Fruit fly (Drosophila melanogaster): ENCODE measurements around the gene CG46525.

Gene CG46525

DNA sequence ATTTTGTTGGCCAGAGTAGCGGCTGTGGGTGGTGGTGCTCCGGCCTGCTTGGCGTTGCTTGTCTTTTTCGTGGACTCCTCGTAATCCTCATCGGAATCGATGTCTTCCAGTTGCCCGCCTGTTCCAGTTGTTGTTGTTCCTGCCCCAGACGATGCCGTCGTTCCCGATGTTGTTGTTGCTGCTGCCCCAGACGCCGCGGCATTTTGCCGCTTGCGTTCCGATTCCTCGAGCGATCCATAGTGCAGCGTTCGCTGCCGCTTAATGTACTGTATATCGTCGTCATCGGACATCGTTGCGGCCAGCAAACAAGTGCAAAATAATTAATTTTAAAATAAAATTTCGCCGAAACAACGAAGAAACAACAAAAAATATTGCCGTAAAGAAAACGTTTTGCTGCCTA lies 38.5 kb downstream of the CG46525 start (continued):
- no peak for TF ChIP-seq CG10462 (GFP tag; optimal IDR thresholded peaks at IDR 0.05)
- TF ChIP-seq pfk (GFP tag; optimal IDR thresholded peaks at IDR 0.05): peak; percentile 74
- TF ChIP-seq inv (GFP tag; IDR thresholded peaks at IDR 0.05; ENCODE audit: partially characterized antibody): no peak
- no peak for TF ChIP-seq CG8765 (GFP tag; IDR thresholded peaks at IDR 0.05)
- TF ChIP-seq CG34422 (GFP tag; IDR thresholded peaks at IDR 0.05): peak; percentile 75; the same call in 1 of the 3 replicates
- TF ChIP-seq CG4820 (GFP tag; optimal IDR thresholded peaks at IDR 0.05): no peak
- TF ChIP-seq CG31365 (tag; optimal IDR thresholded peaks at IDR 0.05): no peak
- TF ChIP-seq CG8290 (GFP tag; optimal IDR thresholded peaks at IDR 0.05): no peak
- TF ChIP-seq CG8290 (tag; optimal IDR thresholded peaks at IDR 0.05): no peak
- TF ChIP-seq CG2199 (GFP tag; IDR thresholded peaks at IDR 0.05): no peak
- TF ChIP-seq MBD-R2 (GFP tag; IDR thresholded peaks at IDR 0.05): peak; percentile 75
- TF ChIP-seq CG3065 (GFP tag; optimal IDR thresholded peaks at IDR 0.05): no peak
- no peak for TF ChIP-seq wdn (GFP tag; IDR thresholded peaks at IDR 0.05)
- no peak for TF ChIP-seq CG2875 (GFP tag; optimal IDR thresholded peaks at IDR 0.05)
- no peak for TF ChIP-seq zfh1 (GFP tag; IDR thresholded peaks at IDR 0.05)

DNA sequence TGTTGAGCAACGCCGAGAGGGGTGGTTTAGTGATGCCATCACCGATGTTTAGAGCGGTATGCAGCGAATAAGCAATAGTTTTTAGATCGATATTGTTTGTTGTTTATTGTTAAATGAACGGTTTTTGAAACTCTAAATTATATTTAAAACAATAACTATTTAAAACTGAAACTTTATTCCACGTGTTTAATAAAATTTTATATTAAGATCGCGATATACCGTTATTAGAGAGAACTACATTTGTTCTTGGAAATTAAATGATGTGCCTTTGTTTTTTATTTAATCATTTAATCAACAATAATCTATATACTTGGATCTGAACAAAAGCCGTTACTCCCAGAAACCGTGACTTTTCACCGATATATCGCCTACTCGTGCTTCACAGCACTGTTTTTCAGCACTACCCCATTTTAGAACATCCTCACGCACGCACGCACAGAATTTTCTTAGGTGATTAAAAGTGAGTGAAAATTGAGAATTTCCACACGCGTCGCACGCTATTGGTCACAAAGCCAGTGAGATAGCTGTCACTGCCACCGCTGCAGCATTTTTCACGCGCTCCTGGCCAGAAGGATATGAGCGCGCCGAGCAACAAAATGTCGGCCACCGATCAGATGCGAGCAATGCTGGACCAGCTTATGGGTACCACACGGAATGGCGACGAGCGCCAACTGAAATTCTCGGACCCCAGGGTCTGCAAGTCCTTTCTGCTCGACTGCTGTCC lies 39.0 kb downstream of the CG46525 start, which contains the start of the genes U4-U6-60K and CG7564:
TSS of gene U4-U6-60K (minus strand) at position 20 of the 724 bp plus-strand sequence.
TSS of gene CG7564 (plus strand) at position 406 of the 724 bp plus-strand sequence.
- TF ChIP-seq kay (GFP tag; optimal IDR thresholded peaks at IDR 0.05): peak; percentile 70
- TF ChIP-seq ftz-f1 (GFP tag; optimal IDR thresholded peaks at IDR 0.05): no peak
- TF ChIP-seq ham (GFP tag; IDR thresholded peaks at IDR 0.05): no peak
- peak; percentile 73 for TF ChIP-seq Meics (GFP tag; optimal IDR thresholded peaks at IDR 0.05)
- no peak for TF ChIP-seq chm (GFP tag; IDR thresholded peaks at IDR 0.05)
- TF ChIP-seq bigmax (GFP tag; optimal IDR thresholded peaks at IDR 0.05): no peak
- peak; percentile 38 for TF ChIP-seq Atf3 (GFP tag; optimal IDR thresholded peaks at IDR 0.05)
- no peak for TF ChIP-seq gsb-n (tag; optimal IDR thresholded peaks at IDR 0.05)
- peak; percentile 79 for TF ChIP-seq phol (tag; optimal IDR thresholded peaks at IDR 0.05)
- peak; percentile 76 for TF ChIP-seq CG32532 (GFP tag; IDR thresholded peaks at IDR 0.05)
- peak; percentile 98 for TF ChIP-seq CG42726 (GFP tag; IDR thresholded peaks at IDR 0.05; ENCODE audit: partially characterized antibody)
- no peak for TF ChIP-seq Dp (GFP tag; optimal IDR thresholded peaks at IDR 0.05)
- peak; percentile 56 for TF ChIP-seq Elba2 (GFP tag; optimal IDR thresholded peaks at IDR 0.05)
- TF ChIP-seq tio (GFP tag; optimal IDR thresholded peaks at IDR 0.05): no peak
- peak; percentile 62 for TF ChIP-seq CG2116 (GFP tag; optimal IDR thresholded peaks at IDR 0.05)
- TF ChIP-seq CG6654 (GFP tag; optimal IDR thresholded peaks at IDR 0.05): no peak
- peak; percentile 71 for TF ChIP-seq CG9215 (GFP tag; IDR thresholded peaks at IDR 0.05)
- peak; percentile 20 for TF ChIP-seq pum (GFP tag; optimal IDR thresholded peaks at IDR 0.05)
- TF ChIP-seq Ets65A (GFP tag): peak; percentile 95
- no peak for TF ChIP-seq CG11560 (tag; IDR thresholded peaks at IDR 0.05)
- TF ChIP-seq CG18262 (tag; optimal IDR thresholded peaks at IDR 0.05): peak; percentile 54
- no peak for TF ChIP-seq CG32772 (GFP tag; IDR thresholded peaks at IDR 0.05)
- TF ChIP-seq sisA (GFP tag; IDR thresholded peaks at IDR 0.05): peak; percentile 61
- TF ChIP-seq CG31388 (GFP tag; optimal IDR thresholded peaks at IDR 0.05): no peak
- TF ChIP-seq bsh (GFP tag; optimal IDR thresholded peaks at IDR 0.05): peak in 1 of 2 experiments; percentile 8
- no peak for TF ChIP-seq bowl (GFP tag; IDR thresholded peaks at IDR 0.05)
- TF ChIP-seq CG12219 (GFP tag; optimal IDR thresholded peaks at IDR 0.05): no peak
- TF ChIP-seq Mrtf (GFP tag; IDR thresholded peaks at IDR 0.05): peak; percentile 49; the same call in 1 of the 3 replicates
- TF ChIP-seq Gug (GFP tag; IDR thresholded peaks at IDR 0.05): peak; percentile 80; the same call in 3 of the 4 replicates
- TF ChIP-seq Camta (GFP tag; optimal IDR thresholded peaks at IDR 0.05): peak; percentile 52
- TF ChIP-seq Rx (GFP tag; IDR thresholded peaks at IDR 0.05): no peak; the same call in 1 of the 2 replicates
- no peak for TF ChIP-seq Optix (GFP tag; IDR thresholded peaks at IDR 0.05)
- TF ChIP-seq Bdp1 (GFP tag; optimal IDR thresholded peaks at IDR 0.05): peak; percentile 64
- TF ChIP-seq wek (GFP tag; optimal IDR thresholded peaks at IDR 0.05): no peak
- 0 out of 3 replicates have a peak, but pooled peaks have one; percentile 28 for TF ChIP-seq H15 (GFP tag; IDR thresholded peaks at IDR 0.05)
- TF ChIP-seq tx (GFP tag; optimal IDR thresholded peaks at IDR 0.05): peak; percentile 38
